Fruit fly (Drosophila melanogaster): ENCODE results near the gene Kah.

DNA sequence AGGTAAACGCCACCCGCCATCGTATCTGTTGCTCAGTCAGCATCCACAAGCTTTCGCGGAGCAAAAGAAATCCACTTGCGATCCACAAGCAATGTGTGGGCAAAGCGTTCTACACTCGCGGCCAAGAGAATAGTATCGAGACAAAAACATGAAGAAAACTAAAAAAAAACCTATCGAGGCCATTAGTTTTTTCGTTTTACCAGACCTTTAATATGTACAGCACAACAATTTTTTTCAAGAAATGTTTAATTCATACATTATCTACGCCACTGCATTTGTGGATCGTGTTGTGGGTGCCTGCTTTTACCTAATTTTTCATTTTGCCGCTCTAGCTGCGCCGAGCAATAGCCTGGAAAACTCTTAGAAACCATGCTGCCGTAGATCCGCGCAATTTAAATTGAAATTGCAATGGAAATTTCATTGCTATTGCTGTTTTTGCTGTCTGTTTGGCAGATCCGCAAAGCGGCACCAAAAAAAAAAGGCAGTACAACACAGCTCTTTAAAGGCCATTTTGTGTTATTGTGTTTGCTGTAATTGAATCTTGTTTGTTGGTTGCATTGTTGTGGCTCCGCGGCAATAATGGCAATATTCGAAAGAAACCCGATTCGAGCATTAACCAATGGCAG is 26.0 kb downstream of the Kah start:
- no peak for TF ChIP-seq h (optimal IDR thresholded peaks at IDR 0.05)
- TF ChIP-seq psq (optimal IDR thresholded peaks at IDR 0.05): no peak

Measured in Kc167 (cell line).